Fruit fly (Drosophila melanogaster) whole organism, embryonic: Measurements from ENCODE around the gene Ilp7.

Experiments used
- Adf1 ChIP-seq: fragments of 200-800 bp; sonication (Bioruptor generic); IDR thresholded peaks from 2 replicates; pipeline ENCODE4 v1.3.6; 2022; ENCODE audit warnings: missing biosample characterization, missing genetic modification characterization
- Bteb2 ChIP-seq: fragments of 200-800 bp; sonication (Bioruptor generic); optimal IDR thresholded peaks from 2 replicates; lab custom pipeline; 2016; ENCODE audit warnings: missing biosample characterization, missing genetic modification characterization
- CG10959 ChIP-seq: fragments of 200-800 bp; sonication (Bioruptor generic); IDR thresholded peaks from 2 replicates; pipeline ENCODE4 v1.3.6; 2022; ENCODE audit warnings: missing biosample characterization, missing genetic modification characterization
- CG11247 ChIP-seq: fragments of 200-800 bp; sonication (Bioruptor generic); IDR thresholded peaks from 2 replicates; pipeline ENCODE4 v1.3.6; 2022; ENCODE audit warnings: missing biosample characterization, missing genetic modification characterization
- CG12219 ChIP-seq: fragments of 200-800 bp; sonication (Bioruptor generic); optimal IDR thresholded peaks from 3 replicates; lab custom pipeline; 2018; ENCODE audit warnings: missing biosample characterization, mild to moderate bottlenecking, missing genetic modification characterization
- CG12299 ChIP-seq: fragments of 200-800 bp; sonication (Bioruptor generic); optimal IDR thresholded peaks from 2 replicates; lab custom pipeline; 2018; ENCODE audit warnings: missing biosample characterization, mild to moderate bottlenecking, missing genetic modification characterization
- CG12659 ChIP-seq: fragments of 200-800 bp; sonication (Bioruptor generic); optimal IDR thresholded peaks from 3 replicates; lab custom pipeline; 2017; ENCODE audit warnings: mild to moderate bottlenecking, missing biosample characterization, missing genetic modification reagents, missing genetic modification characterization
- CG13894 ChIP-seq: fragments of 200-800 bp; sonication (Bioruptor generic); optimal IDR thresholded peaks from 3 replicates; lab custom pipeline; 2018; ENCODE audit warnings: missing biosample characterization, mild to moderate bottlenecking, missing genetic modification characterization, moderate library complexity
- CG15269 ChIP-seq: fragments of 200-800 bp; sonication (Bioruptor generic); optimal IDR thresholded peaks from 2 replicates; lab custom pipeline; 2018; ENCODE audit warnings: missing biosample characterization, mild to moderate bottlenecking, missing genetic modification characterization, moderate library complexity
- CG18262 ChIP-seq: fragments of 200-800 bp; optimal IDR thresholded peaks from 3 replicates; lab custom pipeline; 2019; ENCODE audit warnings: missing biosample characterization, mild to moderate bottlenecking, missing genetic modification characterization, moderate library complexity
- CG18764 ChIP-seq: fragments of 200-800 bp; sonication (Bioruptor generic); optimal IDR thresholded peaks from 3 replicates; lab custom pipeline; 2016; ENCODE audit warnings: missing biosample characterization, missing genetic modification characterization
- CG2129 ChIP-seq: fragments of 200-800 bp; sonication (Bioruptor generic); IDR thresholded peaks from 2 replicates; pipeline ENCODE4 v1.3.6; 2022; ENCODE audit warnings: missing biosample characterization, missing genetic modification characterization; ENCODE audit not compliant: partially characterized antibody
- CG2712 ChIP-seq: fragments of 200-800 bp; optimal IDR thresholded peaks from 3 replicates; lab custom pipeline; 2019; ENCODE audit warnings: missing biosample characterization, mild to moderate bottlenecking, missing genetic modification characterization, moderate library complexity
- CG4617 ChIP-seq: fragments of 200-800 bp; sonication (Bioruptor generic); optimal IDR thresholded peaks from 3 replicates; lab custom pipeline; 2016; ENCODE audit warnings: missing biosample characterization, missing genetic modification characterization, borderline replicate concordance
- CG4820 ChIP-seq: fragments of 200-800 bp; sonication (Bioruptor generic); optimal IDR thresholded peaks from 3 replicates; lab custom pipeline; 2016; ENCODE audit warnings: missing biosample characterization, missing genetic modification characterization
- CG6683 ChIP-seq: fragments of 200-800 bp; sonication (Bioruptor generic); optimal IDR thresholded peaks from 2 replicates; lab custom pipeline; 2017; ENCODE audit warnings: missing biosample characterization, mild to moderate bottlenecking, missing genetic modification characterization, missing genetic modification reagents
- CG7357 ChIP-seq: fragments of 200-800 bp; sonication (Bioruptor generic); IDR thresholded peaks from 3 replicates; pipeline ENCODE4 v1.3.6; 2022; ENCODE audit warnings: missing biosample characterization, missing genetic modification characterization
- CG8478 ChIP-seq: fragments of >200 bp; optimal IDR thresholded peaks from 2 replicates; lab custom pipeline; 2018
- CG8924 ChIP-seq: fragments of 200-800 bp; optimal IDR thresholded peaks from 3 replicates; lab custom pipeline; 2019; ENCODE audit warnings: missing biosample characterization, mild to moderate bottlenecking, missing genetic modification characterization, moderate library complexity
- CG9215 ChIP-seq: fragments of 200-800 bp; sonication (Bioruptor generic); IDR thresholded peaks from 2 replicates; pipeline ENCODE4 v1.3.6; 2022; ENCODE audit warnings: missing biosample characterization, missing genetic modification characterization
- CG9797 ChIP-seq: fragments of 200-800 bp; sonication (Bioruptor generic); optimal IDR thresholded peaks from 3 replicates; lab custom pipeline; 2018; ENCODE audit warnings: missing biosample characterization, mild to moderate bottlenecking, missing genetic modification characterization
- CTCF ChIP-seq: fragments of 200-800 bp; sonication (Bioruptor generic); optimal IDR thresholded peaks from 2 replicates; lab custom pipeline; 2017; ENCODE audit warnings: missing biosample characterization, mild to moderate bottlenecking, missing genetic modification characterization, moderate library complexity
- Drgx ChIP-seq: fragments of 200-800 bp; sonication (Bioruptor generic); IDR thresholded peaks from 2 replicates; pipeline ENCODE4 v1.3.6; 2022; ENCODE audit warnings: missing biosample characterization, missing genetic modification characterization
- Eip74EF ChIP-seq, 2 experiments: fragments of 200-800 bp in 1 of 2; fragments of >200 bp in 1 of 2; sonication (Bioruptor generic) in 1 of 2; optimal IDR thresholded peaks; 2 replicates each; lab custom pipeline; 2017 to 2019; ENCODE audit warnings: missing biosample characterization in 2 of 2, missing genetic modification characterization in 2 of 2, mild to moderate bottlenecking in 1 of 2, moderate library complexity in 1 of 2
- Fer3 ChIP-seq: fragments of 200-800 bp; sonication (Bioruptor generic); optimal IDR thresholded peaks from 2 replicates; lab custom pipeline; 2018; ENCODE audit warnings: missing biosample characterization, mild to moderate bottlenecking, missing genetic modification characterization, moderate library complexity
- GATAe ChIP-seq: fragments of 200-800 bp; sonication (Bioruptor generic); conservative IDR thresholded peaks from 2 replicates; pipeline ENCODE4 v1.3.6; 2022; ENCODE audit warnings: missing biosample characterization, missing genetic modification characterization
- HHEX ChIP-seq: fragments of 200-800 bp; sonication (Bioruptor generic); optimal IDR thresholded peaks from 3 replicates; lab custom pipeline; 2017; ENCODE audit warnings: missing biosample characterization, mild to moderate bottlenecking, missing genetic modification characterization, missing genetic modification reagents
- Pdp1 ChIP-seq, 2 experiments: fragments of 200-800 bp; sonication (Bioruptor generic); optimal IDR thresholded peaks; 3 replicates each; lab custom pipeline; 2016; ENCODE audit warnings: missing biosample characterization in 2 of 2, missing genetic modification characterization in 2 of 2, mild to moderate bottlenecking in 1 of 2, moderate library complexity in 1 of 2
- Side ChIP-seq: fragments of 200-800 bp; sonication (Bioruptor generic); optimal IDR thresholded peaks from 2 replicates; lab custom pipeline; 2016; ENCODE audit warnings: missing biosample characterization, missing genetic modification characterization
- Six4 ChIP-seq: fragments of 200-800 bp; sonication (Bioruptor generic); optimal IDR thresholded peaks from 2 replicates; lab custom pipeline; 2016; ENCODE audit warnings: missing biosample characterization, missing genetic modification characterization
- Xbp1 ChIP-seq: fragments of 200-800 bp; sonication (Bioruptor generic); optimal IDR thresholded peaks from 3 replicates; lab custom pipeline; 2016; ENCODE audit warnings: missing biosample characterization, mild to moderate bottlenecking, missing genetic modification characterization
- amos ChIP-seq: fragments of 200-800 bp; sonication (Bioruptor generic); IDR thresholded peaks from 2 replicates; pipeline ENCODE4 v1.3.6; 2022; ENCODE audit warnings: missing biosample characterization, missing genetic modification characterization; ENCODE audit not compliant: partially characterized antibody
- aop ChIP-seq: fragments of 200-800 bp; sonication (Bioruptor generic); IDR thresholded peaks from 2 replicates; pipeline ENCODE4 v1.3.6; 2022; ENCODE audit warnings: missing biosample characterization, missing genetic modification characterization
- bab2 ChIP-seq: fragments of 200-800 bp; sonication (Bioruptor generic); optimal IDR thresholded peaks from 2 replicates; lab custom pipeline; 2016; ENCODE audit warnings: missing biosample characterization, missing genetic modification characterization
- br ChIP-seq: fragments of >200 bp; optimal IDR thresholded peaks from 2 replicates; lab custom pipeline; 2017
- cas ChIP-seq: fragments of 200-800 bp; sonication (Bioruptor generic); IDR thresholded peaks from 2 replicates; pipeline ENCODE4 v1.3.6; 2022; ENCODE audit warnings: missing biosample characterization, missing genetic modification characterization
- crp ChIP-seq, 2 experiments: fragments of 200-800 bp; sonication (Bioruptor generic); optimal IDR thresholded peaks; 2 replicates in 1 of 2; 3 replicates in 1 of 2; lab custom pipeline; 2017; ENCODE audit warnings: missing biosample characterization in 2 of 2, missing genetic modification characterization in 2 of 2, mild to moderate bottlenecking in 1 of 2, moderate library complexity in 1 of 2
- exex ChIP-seq: fragments of 200-800 bp; sonication (Bioruptor generic); optimal IDR thresholded peaks from 4 replicates; lab custom pipeline; 2018; ENCODE audit warnings: missing biosample characterization, mild to moderate bottlenecking, missing genetic modification characterization, moderate library complexity
- gce ChIP-seq: fragments of 200-800 bp; sonication (Bioruptor generic); IDR thresholded peaks from 3 replicates; pipeline ENCODE4 v1.3.6; 2022; ENCODE audit warnings: missing biosample characterization, missing genetic modification characterization
- h ChIP-seq: fragments of >200 bp; optimal IDR thresholded peaks from 2 replicates; lab custom pipeline; 2017
- hb ChIP-seq: fragments of 200-800 bp; sonication (Bioruptor generic); IDR thresholded peaks from 3 replicates; pipeline ENCODE4 v1.3.6; 2022; ENCODE audit warnings: missing biosample characterization, missing genetic modification characterization; ENCODE audit not compliant: partially characterized antibody
- jing ChIP-seq: fragments of 200-800 bp; sonication (Bioruptor generic); optimal IDR thresholded peaks from 2 replicates; lab custom pipeline; 2018; ENCODE audit warnings: missing biosample characterization, mild to moderate bottlenecking, missing genetic modification characterization
- nau ChIP-seq: fragments of 200-800 bp; sonication (Bioruptor generic); optimal IDR thresholded peaks from 3 replicates; lab custom pipeline; 2017; ENCODE audit warnings: missing biosample characterization, mild to moderate bottlenecking, missing genetic modification characterization, missing genetic modification reagents
- nom ChIP-seq: fragments of 200-800 bp; sonication (Bioruptor generic); optimal IDR thresholded peaks from 2 replicates; lab custom pipeline; 2017; ENCODE audit warnings: missing biosample characterization, missing genetic modification characterization, mild to moderate bottlenecking, moderate library complexity, missing genetic modification reagents
- pb ChIP-seq: fragments of 200-800 bp; sonication (Bioruptor generic); optimal IDR thresholded peaks from 3 replicates; lab custom pipeline; 2016; ENCODE audit warnings: missing biosample characterization, missing genetic modification characterization
- repo ChIP-seq: fragments of 200-800 bp; sonication (Bioruptor generic); optimal IDR thresholded peaks from 2 replicates; lab custom pipeline; 2016; ENCODE audit warnings: missing biosample characterization, missing genetic modification characterization
- sisA ChIP-seq: fragments of 200-800 bp; sonication (Bioruptor generic); IDR thresholded peaks from 2 replicates; pipeline ENCODE4 v1.3.6; 2022; ENCODE audit warnings: missing biosample characterization, missing genetic modification characterization
- tup ChIP-seq: fragments of 200-800 bp; sonication (Bioruptor generic); optimal IDR thresholded peaks from 2 replicates; lab custom pipeline; 2016; ENCODE audit warnings: missing biosample characterization, mild to moderate bottlenecking, missing genetic modification characterization, moderate library complexity
- zfh2 ChIP-seq: fragments of 200-800 bp; sonication (Bioruptor generic); optimal IDR thresholded peaks from 2 replicates; lab custom pipeline; 2016; ENCODE audit warnings: missing biosample characterization, missing genetic modification characterization

Gene Ilp7

dm6 chrX:3686469-3687410, 19.3 kb downstream of the Ilp7 start (continued):
- TF ChIP-seq gce (GFP tag; lab: Robert Waterston, UW) (peak; percentile 72; the same call in 1 of the 3 replicates), CG12299 (tag; lab: Kevin White, UChicago) (peak; percentile 44), CG8478 (lab: Kevin White, UChicago) (no peak), CG9797 (GFP tag; lab: Kevin White, UChicago) (no peak), CG9215 (GFP tag; lab: Robert Waterston, UW) (no peak), exex (no peak), amos (no peak), jing (peak; percentile 73), CG6683 (GFP tag; lab: Kevin White, UChicago) (no peak), crp (GFP tag; optimal IDR thresholded peaks at IDR 0.05; lab: Kevin White, UChicago) (peak in 1 of 2 experiments; percentile 16), nom (GFP tag; lab: Kevin White, UChicago) (peak; percentile 88), sisA (peak; percentile 74), pb (peak; percentile 55), Xbp1 (GFP tag; lab: Kevin White, UChicago) (peak; percentile 67), Drgx (GFP tag; lab: Robert Waterston, UW) (peak; percentile 89), Fer3 (peak; percentile 43), CG10959 (GFP tag; lab: Robert Waterston, UW) (0 out of 2 replicates have a peak, but pooled peaks have one; percentile 7), h (lab: Kevin White, UChicago) (no peak), CG8924 (tag; lab: Kevin White, UChicago) (peak; percentile 73), nau (GFP tag; lab: Kevin White, UChicago) (peak; percentile 62), CG15269 (tag; lab: Kevin White, UChicago) (peak; percentile 56), CG7357 (GFP tag; lab: Robert Waterston, UW) (peak; percentile 29; the same call in 1 of the 3 replicates), Eip74EF (GFP tag; optimal IDR thresholded peaks at IDR 0.05; lab: Kevin White, UChicago) (peak in 1 of 2 experiments; percentile 38), CG12219 (GFP tag; lab: Kevin White, UChicago) (peak; percentile 67), hb (GFP tag; lab: Robert Waterston, UW) (no peak), HHEX (peak; percentile 19), CG12659 (peak; percentile 28), CG13894 (no peak), CG4820 (peak; percentile 65), aop (GFP tag; lab: Robert Waterston, UW) (no peak), CTCF (GFP tag; lab: Kevin White, UChicago) (no peak), Six4 (GFP tag; lab: Kevin White, UChicago) (peak; percentile 40), Bteb2 (GFP tag; lab: Kevin White, UChicago) (no peak), repo (GFP tag; lab: Kevin White, UChicago) (peak; percentile 50), CG2129 (GFP tag; lab: Robert Waterston, UW) (no peak), CG2712 (tag; lab: Kevin White, UChicago) (peak; percentile 83), cas (GFP tag; lab: Robert Waterston, UW) (no peak), zfh2 (GFP tag; lab: Kevin White, UChicago) (no peak), CG11247 (peak; percentile 52), tup (GFP tag; lab: Kevin White, UChicago) (no peak), br (lab: Kevin White, UChicago) (no peak), Pdp1 (GFP tag; optimal IDR thresholded peaks at IDR 0.05; lab: Kevin White, UChicago) (peak; percentile 42 to 62), Side (GFP tag; lab: Kevin White, UChicago) (peak; percentile 72), Adf1 (GFP tag; lab: Robert Waterston, UW) (peak; percentile 69), GATAe (GFP tag; lab: Robert Waterston, UW) (no peak), CG18262 (tag; lab: Kevin White, UChicago) (peak; percentile 82), CG18764 (GFP tag; lab: Kevin White, UChicago) (peak; percentile 14), bab2 (GFP tag; lab: Kevin White, UChicago) (peak; percentile 36), CG4617 (GFP tag; lab: Kevin White, UChicago) (peak; percentile 2)
